Worm (Caenorhabditis elegans) whole organism, L4 larva: Measurements from ENCODE around the gene grwd-1.

ENCODE experiments used
- attf-4 ChIP-seq: sonication (generic microtip); optimal IDR thresholded peaks from 3 replicates; lab custom pipeline; 2017; ENCODE audit warnings: missing biosample characterization, missing genetic modification characterization
- ceh-28 ChIP-seq: fragments of 150-350 bp; optimal IDR thresholded peaks from 2 replicates; lab custom pipeline; 2014; ENCODE audit warnings: missing biosample characterization, missing genetic modification reagents, missing genetic modification characterization
- daf-12 ChIP-seq: fragments of 150-350 bp; optimal IDR thresholded peaks from 2 replicates; lab custom pipeline; 2014; ENCODE audit warnings: missing biosample characterization, missing genetic modification reagents, missing genetic modification characterization
- gei-8 ChIP-seq: fragments of 200-800 bp; sonication (Bioruptor generic); optimal IDR thresholded peaks from 2 replicates; lab custom pipeline; 2018; ENCODE audit warnings: mild to moderate bottlenecking, missing genetic modification characterization, missing compliant biosample characterization
- lin-1 ChIP-seq: fragments of 200-800 bp; sonication (Bioruptor generic); IDR thresholded peaks from 2 replicates; pipeline ENCODE4 v1.3.6; 2022; ENCODE audit warnings: missing genetic modification reagents, missing genetic modification characterization, missing compliant biosample characterization
- lin-15B ChIP-seq: fragments of 150-350 bp; sonication (generic microtip); optimal IDR thresholded peaks from 3 replicates; lab custom pipeline; 2014; ENCODE audit warnings: missing biosample characterization, missing genetic modification characterization
- lin-39 ChIP-seq: fragments of 150-350 bp; optimal IDR thresholded peaks from 2 replicates; lab custom pipeline; 2014; ENCODE audit warnings: missing biosample characterization, missing genetic modification reagents, missing genetic modification characterization
- mep-1 ChIP-seq: fragments of 150-350 bp; sonication (generic microtip); optimal IDR thresholded peaks from 3 replicates; lab custom pipeline; 2014; ENCODE audit warnings: missing biosample characterization, missing genetic modification characterization
- mes-2 ChIP-seq: sonication (generic microtip); optimal IDR thresholded peaks from 2 replicates; lab custom pipeline; 2016; ENCODE audit warnings: missing genotype, mild to moderate bottlenecking, missing genetic modification characterization, missing compliant biosample characterization; ENCODE audit not compliant: poor library complexity, severe bottlenecking
- pha-4 ChIP-seq, 2 experiments: fragments of 150-350 bp in 1 of 2; fragments of 200-800 bp in 1 of 2; sonication (Bioruptor generic) in 1 of 2; IDR thresholded peaks in 1 of 2; optimal IDR thresholded peaks in 1 of 2; 2 replicates each; pipeline versions ENCODE4 v1.3.6 to Lab custom; 2014 to 2022; ENCODE audit warnings: missing genetic modification characterization in 2 of 2, missing genetic modification reagents in 2 of 2, missing biosample characterization in 1 of 2, missing compliant biosample characterization in 1 of 2
- snpc-4 ChIP-seq: fragments of 150-350 bp; optimal IDR thresholded peaks from 2 replicates; lab custom pipeline; 2014; ENCODE audit warnings: missing biosample characterization, missing genetic modification characterization
- zfp-3 ChIP-seq: fragments of 200-800 bp; sonication (Bioruptor generic); conservative IDR thresholded peaks from 2 replicates; pipeline ENCODE4 v1.3.6; 2022; ENCODE audit warnings: missing genetic modification reagents, missing genetic modification characterization, missing compliant biosample characterization

DNA sequence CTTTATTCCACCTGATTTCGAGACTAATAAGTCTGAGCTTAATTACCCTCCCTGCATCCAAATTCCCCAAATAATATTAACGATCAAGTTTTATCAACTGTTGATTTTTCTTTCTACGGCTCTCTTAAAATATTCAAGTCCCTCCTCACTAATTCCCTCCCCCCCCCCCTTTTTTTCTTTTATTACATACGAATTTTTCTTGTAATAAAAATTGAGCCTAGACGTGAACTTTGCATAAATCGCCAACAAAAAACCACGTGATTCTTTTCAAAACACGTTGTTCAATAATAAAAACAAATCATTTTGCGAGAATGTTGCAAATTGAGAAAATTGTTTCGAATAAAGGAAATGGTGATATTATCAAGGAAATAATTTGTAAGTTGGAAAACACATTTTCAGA lies 35.2 kb downstream of the grwd-1 start, which contains the start of gene K10D2.8:
- TF ChIP-seq mes-2 (tag; lab: Kevin White, UChicago) (no peak), attf-4 (no peak), lin-1 (GFP tag; lab: Robert Waterston, UW) (no peak), snpc-4 (no peak), pha-4 (GFP tag; IDR thresholded peaks at IDR 0.05; lab: Robert Waterston, UW) (no peak), pha-4 (tag; optimal IDR thresholded peaks at IDR 0.05; lab: Kevin White, UChicago) (no peak), ceh-28 (tag; lab: Kevin White, UChicago) (no peak), lin-15B (tag; lab: Kevin White, UChicago) (no peak), lin-39 (tag; lab: Kevin White, UChicago) (no peak), zfp-3 (GFP tag; lab: Robert Waterston, UW) (no peak), gei-8 (no peak), mep-1 (no peak), daf-12 (tag; lab: Kevin White, UChicago) (no peak)
